Fruit fly (Drosophila melanogaster): ENCODE data around the gene abs.

abs gene

DNA sequence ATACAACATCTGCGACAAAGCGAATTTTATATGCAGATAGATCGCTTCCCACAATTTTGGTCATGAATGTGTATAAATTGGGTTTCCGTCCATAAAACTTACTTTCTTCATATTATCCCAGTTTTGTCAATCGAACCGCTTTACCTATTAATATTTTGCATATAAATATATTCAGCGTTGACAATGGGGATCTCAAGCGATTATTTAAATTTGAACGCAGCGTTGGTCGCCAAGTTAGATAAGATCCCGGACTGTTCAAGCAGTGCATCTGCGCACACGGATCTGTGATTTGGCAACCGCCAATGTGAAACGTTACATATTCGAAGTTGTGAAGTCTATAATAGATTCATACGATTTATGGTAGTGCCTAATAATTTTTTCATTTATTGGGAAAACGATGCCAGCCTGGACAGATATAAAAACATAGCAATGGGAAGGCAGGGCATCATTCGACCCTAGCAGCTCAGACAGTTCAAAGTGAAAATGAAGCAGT lies 13.8 kb downstream of the abs start, which contains the start of gene TwdlF:
Gene TwdlF, plus strand, starts transcription at position 443 of the 493 bp plus-strand sequence.
- TF ChIP-seq Abd-B (GFP tag; optimal IDR thresholded peaks at IDR 0.05) (no peak), HLH106 (tag; optimal IDR thresholded peaks at IDR 0.05) (no peak), Jra (GFP tag; optimal IDR thresholded peaks at IDR 0.05) (no peak), OdsH (GFP tag; optimal IDR thresholded peaks at IDR 0.05) (no peak)

dm6 chr3R:4249947-4250346 lies 17.1 kb downstream of the abs start:
- TF ChIP-seq fru (GFP tag; optimal IDR thresholded peaks at IDR 0.05) (no peak), jim (GFP tag; optimal IDR thresholded peaks at IDR 0.05) (no peak), sage (GFP tag; optimal IDR thresholded peaks at IDR 0.05) (no peak), N (GFP tag; optimal IDR thresholded peaks at IDR 0.05) (no peak), OdsH (GFP tag; optimal IDR thresholded peaks at IDR 0.05) (no peak), ey (GFP tag; optimal IDR thresholded peaks at IDR 0.05) (no peak), Jra (GFP tag; optimal IDR thresholded peaks at IDR 0.05) (no peak), Sp1 (GFP tag; optimal IDR thresholded peaks at IDR 0.05) (no peak), Myc (optimal IDR thresholded peaks at IDR 0.05) (no peak)

dm6 chr3R:4251241-4251640 lies 18.4 kb downstream of the abs start, which contains the start of gene TwdlG:
Gene TwdlG, minus strand, starts transcription at chr3R:4251341.
- no peak for TF ChIP-seq dmrt93B (GFP tag; optimal IDR thresholded peaks at IDR 0.05)
- no peak for TF ChIP-seq Rel (GFP tag; optimal IDR thresholded peaks at IDR 0.05)
- no peak for TF ChIP-seq Rel (tag; optimal IDR thresholded peaks at IDR 0.05)
- no peak for TF ChIP-seq dsf (GFP tag; optimal IDR thresholded peaks at IDR 0.05; ENCODE audit: borderline replicate concordance)
- no peak for TF ChIP-seq br (GFP tag; optimal IDR thresholded peaks at IDR 0.05)
- TF ChIP-seq CG9705 (GFP tag; optimal IDR thresholded peaks at IDR 0.05): no peak
- no peak for TF ChIP-seq Dif (GFP tag; optimal IDR thresholded peaks at IDR 0.05; ENCODE audit: partially characterized antibody)
- no peak for TF ChIP-seq pan (optimal IDR thresholded peaks at IDR 0.05)
- TF ChIP-seq N (GFP tag; optimal IDR thresholded peaks at IDR 0.05): no peak
- TF ChIP-seq Abd-B (GFP tag; optimal IDR thresholded peaks at IDR 0.05): no peak
- no peak for TF ChIP-seq brk (GFP tag; optimal IDR thresholded peaks at IDR 0.05)
- no peak for TF ChIP-seq sv (GFP tag; optimal IDR thresholded peaks at IDR 0.05)
- TF ChIP-seq CrebA (GFP tag; optimal IDR thresholded peaks at IDR 0.05; ENCODE audit: borderline replicate concordance): no peak
- no peak for TF ChIP-seq GATAd (GFP tag; optimal IDR thresholded peaks at IDR 0.05)
- no peak for TF ChIP-seq woc (GFP tag; optimal IDR thresholded peaks at IDR 0.05)
- no peak for TF ChIP-seq usp (GFP tag; optimal IDR thresholded peaks at IDR 0.05)
- no peak for TF ChIP-seq psq (GFP tag; optimal IDR thresholded peaks at IDR 0.05)
- TF ChIP-seq Hr83 (GFP tag; optimal IDR thresholded peaks at IDR 0.05; ENCODE audit: poor library complexity, severe bottlenecking): no peak

DNA sequence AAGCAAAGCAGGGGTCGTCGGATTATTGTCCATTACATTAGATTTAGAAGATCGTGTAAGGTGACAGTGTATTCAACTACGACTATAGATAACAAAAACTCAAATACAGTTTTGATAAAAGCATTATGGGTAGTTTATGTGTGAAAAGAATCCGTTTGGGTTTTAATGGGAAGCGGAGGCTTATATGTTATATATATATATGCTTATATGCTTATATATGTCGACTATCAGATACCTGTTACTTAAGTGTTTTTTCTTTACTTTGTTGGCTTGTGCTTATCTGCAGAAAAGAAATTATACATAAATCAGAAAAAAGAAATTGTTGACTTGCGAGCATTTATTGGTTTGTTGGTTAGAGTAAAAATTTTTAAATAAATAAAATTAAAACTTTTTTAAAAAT lies 20.1 kb downstream of the abs start, which contains the start of gene CG14644:
Gene CG14644, minus strand, starts transcription at position 101 of the 400 bp plus-strand sequence.
- TF ChIP-seq GATAd (GFP tag; optimal IDR thresholded peaks at IDR 0.05): no peak
- TF ChIP-seq rgr (GFP tag; optimal IDR thresholded peaks at IDR 0.05): no peak
- no peak for TF ChIP-seq lola (GFP tag; optimal IDR thresholded peaks at IDR 0.05)
- TF ChIP-seq CrebA (GFP tag; optimal IDR thresholded peaks at IDR 0.05; ENCODE audit: borderline replicate concordance): no peak

dm6 chr3R:4254408-4254807 lies 21.6 kb downstream of the abs start, which contains the start of gene TwdlV:
Gene TwdlV, plus strand, starts transcription at chr3R:4254708.
- no peak for TF ChIP-seq Mio (GFP tag; optimal IDR thresholded peaks at IDR 0.05)
- TF ChIP-seq Jra (GFP tag; optimal IDR thresholded peaks at IDR 0.05): no peak

dm6 chr3R:4256672-4257071 lies 23.8 kb downstream of the abs start, which contains the start of gene Or82a:
Gene Or82a, plus strand, starts transcription at chr3R:4256972.
- TF ChIP-seq tai (GFP tag; optimal IDR thresholded peaks at IDR 0.05) (no peak), pan (optimal IDR thresholded peaks at IDR 0.05) (no peak), Hr83 (GFP tag; optimal IDR thresholded peaks at IDR 0.05; ENCODE audit: poor library complexity, severe bottlenecking) (no peak), foxo (GFP tag; optimal IDR thresholded peaks at IDR 0.05) (no peak), OdsH (GFP tag; optimal IDR thresholded peaks at IDR 0.05) (no peak), dsf (GFP tag; optimal IDR thresholded peaks at IDR 0.05; ENCODE audit: borderline replicate concordance) (no peak), br (GFP tag; optimal IDR thresholded peaks at IDR 0.05) (no peak), usp (GFP tag; optimal IDR thresholded peaks at IDR 0.05) (no peak), Mio (GFP tag; optimal IDR thresholded peaks at IDR 0.05) (no peak), sage (GFP tag; optimal IDR thresholded peaks at IDR 0.05) (no peak), N (GFP tag; optimal IDR thresholded peaks at IDR 0.05) (no peak), Jra (GFP tag; optimal IDR thresholded peaks at IDR 0.05) (no peak), Hnf4 (GFP tag; optimal IDR thresholded peaks at IDR 0.05) (no peak)
